Worm (Caenorhabditis elegans): ENCODE measurements around the gene nhr-32.
A peak's percentile ranks its signal among the peaks of the same experiment; 100 is the strongest.

Gene nhr-32

DNA sequence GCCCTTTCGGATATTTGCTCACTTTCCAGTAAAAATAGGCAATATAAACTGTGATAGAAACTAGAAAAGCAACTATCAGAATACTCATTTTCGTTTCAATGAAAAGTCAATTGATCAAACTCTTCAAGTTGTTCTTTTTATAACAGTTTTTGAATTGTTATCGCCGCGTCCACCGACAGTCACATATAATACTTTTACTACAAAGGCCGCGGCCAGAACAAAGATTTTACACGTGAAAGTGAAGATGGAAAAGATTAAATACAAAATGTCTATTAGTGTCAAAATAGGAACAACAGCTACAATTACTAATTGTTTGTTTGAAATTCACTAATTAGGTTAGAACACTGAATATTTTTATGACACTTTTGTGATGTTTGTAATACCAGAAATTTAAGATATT, 17.8 kb downstream of the nhr-32 start, which contains the start of gene cyp-14A2:
TSS of gene cyp-14A2 (minus strand) at position 101 of the 400 bp plus-strand sequence.
- TF ChIP-seq klf-2 (GFP tag; conservative IDR thresholded peaks at IDR 0.05) (no peak), ztf-23 (GFP tag; IDR thresholded peaks at IDR 0.05) (no peak), ref-1 (GFP tag; conservative IDR thresholded peaks at IDR 0.05) (no peak), T22C8.4 (GFP tag; IDR thresholded peaks at IDR 0.05) (no peak), med-1 (GFP tag; optimal IDR thresholded peaks at IDR 0.05; ENCODE audit: insufficient read depth) (no peak), ztf-29 (GFP tag; IDR thresholded peaks at IDR 0.05) (no peak), tab-1 (GFP tag; IDR thresholded peaks at IDR 0.05) (no peak), flt-1 (GFP tag; IDR thresholded peaks at IDR 0.05) (no peak), cog-1 (tag; optimal IDR thresholded peaks at IDR 0.05) (no peak)

DNA sequence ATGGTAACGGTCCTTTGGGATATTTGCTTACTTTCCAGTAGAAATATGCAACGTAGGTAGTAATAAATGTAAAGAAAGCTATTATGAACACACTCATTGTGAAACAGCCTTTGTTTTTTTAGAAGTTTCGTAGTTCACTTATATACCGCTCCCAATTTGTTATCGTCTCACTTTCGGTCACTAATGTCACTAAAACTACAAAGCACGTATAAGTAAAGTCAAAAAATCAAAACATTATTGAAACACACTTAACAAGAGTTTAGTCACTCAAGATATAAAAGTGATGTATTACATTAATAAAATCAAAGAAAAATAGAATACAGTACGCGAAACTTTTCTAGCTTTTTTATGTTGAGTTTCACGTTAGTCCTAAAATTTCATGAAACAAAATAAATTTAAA, 22.3 kb downstream of the nhr-32 start, which contains the start of gene cyp-14A3:
TSS of gene cyp-14A3 (minus strand) at position 101 of the 400 bp plus-strand sequence.
- no peak for TF ChIP-seq flt-1 (GFP tag; IDR thresholded peaks at IDR 0.05)
- TF ChIP-seq ztf-23 (GFP tag; IDR thresholded peaks at IDR 0.05), result no peak
- no peak for TF ChIP-seq med-1 (GFP tag; optimal IDR thresholded peaks at IDR 0.05; ENCODE audit: insufficient read depth)
- no peak for TF ChIP-seq T22C8.4 (GFP tag; IDR thresholded peaks at IDR 0.05)
- no peak for TF ChIP-seq tab-1 (GFP tag; IDR thresholded peaks at IDR 0.05)
- no peak for TF ChIP-seq klf-2 (GFP tag; conservative IDR thresholded peaks at IDR 0.05)
- no peak for TF ChIP-seq cog-1 (tag; optimal IDR thresholded peaks at IDR 0.05)
- TF ChIP-seq ref-1 (GFP tag; conservative IDR thresholded peaks at IDR 0.05), result no peak
- no peak for TF ChIP-seq ztf-29 (GFP tag; IDR thresholded peaks at IDR 0.05)

DNA sequence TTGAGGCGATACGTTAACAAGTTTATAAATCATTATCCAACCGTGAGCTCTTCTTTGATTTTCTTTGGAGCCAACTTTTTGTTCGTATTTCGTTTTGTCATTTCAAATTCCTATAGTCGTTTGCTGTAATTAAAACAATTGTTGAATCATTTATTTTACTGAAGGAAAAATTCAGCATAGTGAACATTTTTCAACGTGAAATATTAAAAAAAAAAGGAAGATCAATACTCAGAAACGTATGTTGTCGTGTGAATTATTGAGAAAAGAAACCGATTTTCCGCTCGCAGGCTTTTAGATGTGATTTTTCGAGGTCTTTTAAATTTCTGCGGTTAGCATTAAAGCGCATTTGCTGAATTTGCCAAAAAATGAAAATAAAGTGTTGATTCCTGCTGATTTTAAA, 27.1 kb downstream of the nhr-32 start, which contains the start of gene phf-33:
TSS of gene phf-33 (minus strand) at position 101 of the 400 bp plus-strand sequence.
- no peak for TF ChIP-seq tab-1 (GFP tag; IDR thresholded peaks at IDR 0.05)
- no peak for TF ChIP-seq med-1 (GFP tag; optimal IDR thresholded peaks at IDR 0.05; ENCODE audit: insufficient read depth)
- no peak for TF ChIP-seq ref-1 (GFP tag; conservative IDR thresholded peaks at IDR 0.05)
- no peak for TF ChIP-seq klf-2 (GFP tag; conservative IDR thresholded peaks at IDR 0.05)
- TF ChIP-seq cog-1 (tag; optimal IDR thresholded peaks at IDR 0.05), result no peak
- TF ChIP-seq ztf-23 (GFP tag; IDR thresholded peaks at IDR 0.05), result no peak
- no peak for TF ChIP-seq ztf-29 (GFP tag; IDR thresholded peaks at IDR 0.05)

DNA sequence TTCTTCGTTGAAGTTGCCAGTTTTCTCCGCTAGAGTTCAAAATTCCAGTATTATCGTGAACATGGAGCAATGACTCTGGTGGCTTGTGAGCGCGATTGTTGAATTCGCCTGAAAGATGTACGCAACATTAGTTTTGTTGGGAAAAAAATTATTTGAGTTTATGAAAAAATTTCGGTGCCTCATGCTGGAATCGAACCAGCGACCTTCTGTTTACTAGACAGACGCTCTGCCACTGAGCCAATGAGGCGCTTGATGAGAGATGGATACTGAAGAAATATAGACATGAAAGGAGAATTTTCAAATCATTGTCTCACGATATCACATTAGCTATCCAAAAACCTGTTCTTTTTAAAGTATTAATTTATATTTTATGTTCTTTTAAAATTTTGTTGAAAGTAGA, 31.7 kb downstream of the nhr-32 start:
- TF ChIP-seq flt-1 (GFP tag; IDR thresholded peaks at IDR 0.05), result peak; percentile 53; the same call in 1 of the 2 replicates
- no peak for TF ChIP-seq ztf-23 (GFP tag; IDR thresholded peaks at IDR 0.05)

DNA sequence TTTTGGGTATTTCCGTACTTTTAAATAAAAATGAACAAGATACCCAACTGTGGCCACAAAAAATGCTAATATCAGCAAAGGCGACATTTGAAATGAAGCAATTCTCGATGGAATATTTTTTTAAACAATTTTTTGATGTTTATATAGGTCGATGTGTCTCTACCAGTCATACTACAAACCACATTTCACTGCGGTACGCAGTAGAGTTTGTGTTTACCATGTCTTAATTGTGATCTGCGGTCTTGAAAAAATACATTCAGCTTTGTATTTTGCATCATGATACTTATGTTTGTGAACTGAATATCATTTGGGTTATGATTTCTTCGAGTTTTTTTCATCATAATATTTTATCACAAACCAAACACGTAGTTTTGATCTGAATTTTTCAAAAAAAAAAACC, 32.3 kb downstream of the nhr-32 start, which contains the start of gene cyp-14A4:
TSS of gene cyp-14A4 (minus strand) at position 107 of the 400 bp plus-strand sequence.
- TF ChIP-seq T22C8.4 (GFP tag; IDR thresholded peaks at IDR 0.05) (no peak), med-1 (GFP tag; optimal IDR thresholded peaks at IDR 0.05; ENCODE audit: insufficient read depth) (no peak), flt-1 (GFP tag; IDR thresholded peaks at IDR 0.05) (no peak), klf-2 (GFP tag; conservative IDR thresholded peaks at IDR 0.05) (no peak), cog-1 (tag; optimal IDR thresholded peaks at IDR 0.05) (no peak), ztf-23 (GFP tag; IDR thresholded peaks at IDR 0.05) (no peak), ref-1 (GFP tag; conservative IDR thresholded peaks at IDR 0.05) (no peak), tab-1 (GFP tag; IDR thresholded peaks at IDR 0.05) (no peak), ztf-29 (GFP tag; IDR thresholded peaks at IDR 0.05) (no peak)

DNA sequence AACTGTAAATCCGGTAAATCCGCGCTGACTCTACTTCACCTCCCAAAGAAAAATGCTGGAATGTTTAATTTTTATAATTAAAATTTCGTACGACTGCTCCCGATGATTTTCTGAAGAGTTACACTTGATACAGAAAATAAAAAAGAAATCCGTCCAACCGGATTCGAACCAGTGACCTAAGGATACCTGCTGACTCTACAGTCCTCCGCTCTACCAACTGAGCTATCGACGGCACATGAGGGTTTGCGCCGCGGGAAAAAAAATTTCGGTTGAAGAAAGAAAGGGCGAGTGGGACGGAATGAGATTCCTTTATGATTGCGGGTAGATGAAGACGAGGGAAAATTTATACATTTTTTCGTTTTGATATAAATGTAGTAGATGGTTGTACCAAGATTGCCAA, 32.9 kb downstream of the nhr-32 start:
- no peak for TF ChIP-seq ztf-29 (GFP tag; IDR thresholded peaks at IDR 0.05)
- TF ChIP-seq ref-1 (GFP tag; conservative IDR thresholded peaks at IDR 0.05), result no peak
- 0 out of 2 replicates have a peak, but pooled peaks have one; percentile 45 for TF ChIP-seq flt-1 (GFP tag; IDR thresholded peaks at IDR 0.05)

DNA sequence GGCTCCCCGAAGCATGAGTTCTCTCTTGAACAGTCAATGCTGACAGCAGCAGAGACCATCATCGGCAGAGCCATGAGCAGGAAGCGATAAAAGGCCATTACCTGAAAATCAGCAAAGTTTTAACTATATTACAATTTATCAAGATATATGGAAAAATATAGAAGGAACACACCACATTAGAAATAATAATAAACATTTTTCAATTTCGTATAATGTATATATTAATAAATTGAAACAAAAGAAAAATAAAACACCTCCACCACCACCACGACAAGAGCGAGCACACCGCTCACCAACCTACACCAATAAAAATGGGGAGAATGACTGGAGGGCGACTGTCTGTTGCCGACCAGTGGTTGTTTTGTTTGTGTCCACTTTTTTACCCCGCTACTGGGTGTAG, 34.8 kb downstream of the nhr-32 start, which contains the start of gene R04D3.2:
TSS of gene R04D3.2 (minus strand) at position 101 of the 400 bp plus-strand sequence.
- TF ChIP-seq flt-1 (GFP tag; IDR thresholded peaks at IDR 0.05), result no peak
- no peak for TF ChIP-seq ztf-23 (GFP tag; IDR thresholded peaks at IDR 0.05)
- TF ChIP-seq med-1 (GFP tag; optimal IDR thresholded peaks at IDR 0.05; ENCODE audit: insufficient read depth), result no peak

DNA sequence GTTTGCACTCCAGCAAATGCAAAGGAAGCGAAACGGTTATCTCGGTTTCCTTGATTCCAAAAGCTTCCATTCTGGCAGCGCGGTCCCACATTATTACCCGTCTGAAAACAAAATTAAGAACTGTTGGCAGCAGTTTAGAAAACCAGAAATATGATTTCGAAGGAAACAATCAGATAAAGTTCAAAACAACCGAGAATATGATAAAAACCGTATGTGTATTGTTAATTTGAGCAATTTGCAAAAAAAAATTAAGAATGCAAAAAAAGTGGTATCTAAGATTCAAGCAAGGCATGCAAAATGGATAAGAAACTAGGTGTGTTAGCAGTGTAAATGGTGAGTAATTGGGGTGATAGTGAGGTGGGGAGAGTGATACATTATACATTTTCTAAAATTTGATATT, 37.0 kb downstream of the nhr-32 start, which contains the start of gene R04D3.4:
TSS of gene R04D3.4 (minus strand) at position 101 of the 400 bp plus-strand sequence.
- TF ChIP-seq ref-1 (GFP tag; conservative IDR thresholded peaks at IDR 0.05), result no peak
- no peak for TF ChIP-seq flt-1 (GFP tag; IDR thresholded peaks at IDR 0.05)
- TF ChIP-seq klf-2 (GFP tag; conservative IDR thresholded peaks at IDR 0.05), result no peak
- no peak for TF ChIP-seq tab-1 (GFP tag; IDR thresholded peaks at IDR 0.05)
- no peak for TF ChIP-seq ztf-29 (GFP tag; IDR thresholded peaks at IDR 0.05)
- no peak for TF ChIP-seq T22C8.4 (GFP tag; IDR thresholded peaks at IDR 0.05)
- TF ChIP-seq med-1 (GFP tag; optimal IDR thresholded peaks at IDR 0.05; ENCODE audit: insufficient read depth), result no peak
- no peak for TF ChIP-seq ztf-23 (GFP tag; IDR thresholded peaks at IDR 0.05)

DNA sequence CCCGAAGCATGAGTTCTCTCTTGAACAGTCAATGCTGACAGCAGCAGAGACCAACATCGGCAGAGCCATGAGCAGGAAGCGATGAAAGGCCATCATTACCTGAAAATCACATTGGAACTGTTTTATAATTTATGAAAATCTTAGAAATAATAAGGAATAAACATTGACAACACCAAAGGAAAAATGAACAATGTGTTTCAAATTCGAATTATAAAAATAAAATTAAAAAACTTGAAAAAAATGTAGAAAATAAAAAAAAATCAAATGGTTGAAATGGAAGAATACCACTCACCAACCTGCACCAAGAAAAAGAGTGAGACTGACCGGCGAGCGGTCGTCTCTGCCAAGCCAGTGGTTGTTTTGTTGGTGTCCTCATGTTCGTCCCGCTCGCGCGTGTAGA, 38.8 kb downstream of the nhr-32 start, which contains the start of gene R04D3.3:
TSS of gene R04D3.3 (minus strand) at position 101 of the 400 bp plus-strand sequence.
- TF ChIP-seq med-1 (GFP tag; optimal IDR thresholded peaks at IDR 0.05; ENCODE audit: insufficient read depth) (no peak), ztf-29 (GFP tag; IDR thresholded peaks at IDR 0.05) (no peak), tab-1 (GFP tag; IDR thresholded peaks at IDR 0.05) (no peak), T22C8.4 (GFP tag; IDR thresholded peaks at IDR 0.05) (no peak), flt-1 (GFP tag; IDR thresholded peaks at IDR 0.05) (no peak), cog-1 (tag; optimal IDR thresholded peaks at IDR 0.05) (no peak), ztf-23 (GFP tag; IDR thresholded peaks at IDR 0.05) (no peak), klf-2 (GFP tag; conservative IDR thresholded peaks at IDR 0.05) (no peak), ref-1 (GFP tag; conservative IDR thresholded peaks at IDR 0.05) (no peak)

DNA sequence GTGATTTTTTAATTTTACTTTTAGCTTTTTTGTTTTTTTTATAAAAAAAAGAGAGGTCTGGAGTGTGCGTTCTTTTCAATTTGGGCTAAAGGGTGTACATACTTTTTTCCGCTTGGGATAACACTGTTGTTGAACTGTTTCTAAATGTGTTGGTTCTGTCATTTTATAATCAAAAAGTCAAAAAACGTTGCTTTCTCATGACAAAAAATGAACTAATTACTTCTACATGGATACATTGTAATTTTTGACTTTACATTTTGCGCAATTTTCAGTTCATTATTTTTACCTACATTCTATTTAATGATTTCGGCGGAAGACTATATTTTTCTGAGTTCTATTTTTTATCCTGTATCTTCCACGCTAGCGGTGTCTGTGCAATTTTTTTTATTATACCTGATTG, 39.7 kb downstream of the nhr-32 start, which contains the start of gene srd-38:
TSS of gene srd-38 (plus strand) at position 301 of the 400 bp plus-strand sequence.
- TF ChIP-seq klf-2 (GFP tag; conservative IDR thresholded peaks at IDR 0.05), result no peak
- no peak for TF ChIP-seq tab-1 (GFP tag; IDR thresholded peaks at IDR 0.05)
- TF ChIP-seq med-1 (GFP tag; optimal IDR thresholded peaks at IDR 0.05; ENCODE audit: insufficient read depth), result no peak
- no peak for TF ChIP-seq ztf-29 (GFP tag; IDR thresholded peaks at IDR 0.05)
- no peak for TF ChIP-seq T22C8.4 (GFP tag; IDR thresholded peaks at IDR 0.05)
- TF ChIP-seq ztf-23 (GFP tag; IDR thresholded peaks at IDR 0.05), result no peak
- TF ChIP-seq ref-1 (GFP tag; conservative IDR thresholded peaks at IDR 0.05), result no peak
- TF ChIP-seq cog-1 (tag; optimal IDR thresholded peaks at IDR 0.05), result no peak
- TF ChIP-seq flt-1 (GFP tag; IDR thresholded peaks at IDR 0.05), result no peak

Data from whole organism, midembryonic.